Worm (Caenorhabditis elegans) whole organism, L2 larva: ENCODE results near the gene srw-118.

ENCODE experiments used
- C34F6.9 ChIP-seq: fragments of 150-350 bp; optimal IDR thresholded peaks from 2 replicates; lab custom pipeline; 2014; ENCODE audit warnings: missing biosample characterization, missing genetic modification characterization
- F13H6.1 ChIP-seq: sonication (generic microtip); optimal IDR thresholded peaks from 2 replicates; lab custom pipeline; 2016; ENCODE audit warnings: missing genetic modification characterization, missing compliant biosample characterization
- R02D3.7 ChIP-seq: fragments of 150-350 bp; optimal IDR thresholded peaks from 2 replicates; lab custom pipeline; 2014; ENCODE audit warnings: missing biosample characterization, missing genetic modification characterization
- Y55F3AM.14 ChIP-seq: fragments of 200-800 bp; sonication (Bioruptor generic); optimal IDR thresholded peaks from 2 replicates; lab custom pipeline; 2018; ENCODE audit warnings: mild to moderate bottlenecking, missing genetic modification characterization, missing compliant biosample characterization
- ZK546.5 ChIP-seq: sonication (generic microtip); optimal IDR thresholded peaks from 2 replicates; lab custom pipeline; 2017; ENCODE audit warnings: missing biosample characterization, missing genetic modification characterization
- alr-1 ChIP-seq: fragments of 150-350 bp; optimal IDR thresholded peaks from 2 replicates; lab custom pipeline; 2014; ENCODE audit warnings: missing biosample characterization, missing genetic modification characterization
- aly-2 ChIP-seq: fragments of 150-350 bp; optimal IDR thresholded peaks from 2 replicates; lab custom pipeline; 2014; ENCODE audit warnings: missing biosample characterization, missing genetic modification characterization
- ama-1 ChIP-seq: fragments of 150-350 bp; optimal IDR thresholded peaks from 2 replicates; lab custom pipeline; 2018; ENCODE audit warnings: inconsistent platforms
- blmp-1 ChIP-seq: sonication (generic microtip); optimal IDR thresholded peaks from 2 replicates; lab custom pipeline; 2017; ENCODE audit warnings: missing genetic modification characterization, mild to moderate bottlenecking, missing compliant biosample characterization, antibody characterized with exemption, moderate library complexity; ENCODE audit not compliant: insufficient read depth
- ceh-16 ChIP-seq: fragments of 150-350 bp; optimal IDR thresholded peaks from 2 replicates; lab custom pipeline; 2014; ENCODE audit warnings: missing biosample characterization, missing genetic modification characterization
- ceh-82 ChIP-seq: fragments of 150-350 bp; optimal IDR thresholded peaks from 2 replicates; lab custom pipeline; 2014; ENCODE audit warnings: missing biosample characterization, missing genetic modification characterization
- crh-2 ChIP-seq: sonication (generic microtip); optimal IDR thresholded peaks from 2 replicates; lab custom pipeline; 2017; ENCODE audit warnings: missing biosample characterization, missing genetic modification characterization
- elt-3 ChIP-seq: sonication (generic microtip); optimal IDR thresholded peaks from 2 replicates; lab custom pipeline; 2017; ENCODE audit warnings: missing biosample characterization, missing genetic modification characterization
- fos-1 ChIP-seq: fragments of 150-350 bp; optimal IDR thresholded peaks from 2 replicates; lab custom pipeline; 2014; ENCODE audit warnings: missing biosample characterization, missing genetic modification characterization
- gmeb-1 ChIP-seq: fragments of 150-350 bp; optimal IDR thresholded peaks from 2 replicates; lab custom pipeline; 2014; ENCODE audit warnings: missing biosample characterization, missing genetic modification characterization
- nhr-10 ChIP-seq: sonication (generic microtip); optimal IDR thresholded peaks from 2 replicates; lab custom pipeline; 2017; ENCODE audit warnings: missing biosample characterization, missing genetic modification characterization
- nhr-12 ChIP-seq: fragments of 150-350 bp; optimal IDR thresholded peaks from 2 replicates; lab custom pipeline; 2014; ENCODE audit warnings: missing biosample characterization, missing genetic modification characterization
- nhr-129 ChIP-seq: fragments of 150-350 bp; optimal IDR thresholded peaks from 2 replicates; lab custom pipeline; 2014; ENCODE audit warnings: missing biosample characterization, missing genetic modification characterization
- nhr-21 ChIP-seq: fragments of 150-350 bp; optimal IDR thresholded peaks from 2 replicates; lab custom pipeline; 2014; ENCODE audit warnings: missing biosample characterization, missing genetic modification characterization
- nhr-237 ChIP-seq: fragments of 150-350 bp; optimal IDR thresholded peaks from 2 replicates; lab custom pipeline; 2014; ENCODE audit warnings: missing biosample characterization, missing genetic modification characterization
- nhr-25 ChIP-seq: fragments of 150-350 bp; sonication (generic microtip); optimal IDR thresholded peaks from 3 replicates; lab custom pipeline; 2014; ENCODE audit warnings: missing biosample characterization, missing genetic modification characterization
- nhr-6 ChIP-seq: fragments of 150-350 bp; optimal IDR thresholded peaks from 2 replicates; lab custom pipeline; 2014; ENCODE audit warnings: missing biosample characterization, missing genetic modification characterization
- skn-1 ChIP-seq: sonication (generic microtip); optimal IDR thresholded peaks from 2 replicates; lab custom pipeline; 2017; ENCODE audit warnings: missing biosample characterization, missing genetic modification characterization
- unc-39 ChIP-seq: fragments of 150-350 bp; optimal IDR thresholded peaks from 2 replicates; lab custom pipeline; 2014; ENCODE audit warnings: missing biosample characterization, missing genetic modification characterization
- unc-62 ChIP-seq: fragments of 150-350 bp; optimal IDR thresholded peaks from 2 replicates; lab custom pipeline; 2014; ENCODE audit warnings: missing biosample characterization, missing genetic modification reagents, missing genetic modification characterization
- zag-1 ChIP-seq: fragments of 150-350 bp; optimal IDR thresholded peaks from 2 replicates; lab custom pipeline; 2014; ENCODE audit warnings: missing biosample characterization, missing genetic modification characterization
- ztf-1 ChIP-seq: fragments of 200-800 bp; sonication (Bioruptor generic); conservative IDR thresholded peaks from 2 replicates; pipeline ENCODE4 v1.3.6; 2022; ENCODE audit warnings: missing genetic modification characterization, missing compliant biosample characterization
- ztf-11 ChIP-seq: sonication (generic microtip); optimal IDR thresholded peaks from 2 replicates; lab custom pipeline; 2017; ENCODE audit warnings: missing biosample characterization, missing genetic modification characterization
- ztf-4 ChIP-seq: fragments of 150-350 bp; optimal IDR thresholded peaks from 2 replicates; lab custom pipeline; 2014; ENCODE audit warnings: missing biosample characterization, missing genetic modification characterization

Gene srw-118

DNA sequence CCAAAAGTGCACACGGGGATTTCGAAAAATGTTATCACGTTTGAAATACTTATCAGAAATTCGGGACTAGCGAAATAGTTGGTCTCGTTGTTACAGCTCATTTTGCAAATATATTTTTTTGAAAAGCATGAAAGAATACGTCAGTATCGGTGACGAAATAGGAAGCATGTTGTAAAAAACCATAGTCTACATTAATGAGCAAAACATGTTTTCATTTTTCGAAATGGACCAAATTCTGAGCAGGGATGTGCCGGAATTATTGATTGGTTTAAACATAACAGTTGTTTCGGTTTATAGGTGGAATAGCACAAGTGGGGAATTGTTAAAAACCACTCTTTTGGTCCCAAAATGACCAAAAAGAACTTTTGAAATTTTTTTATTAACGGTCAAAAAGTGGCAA, 45.8 kb downstream of the srw-118 start, which contains the start of gene srh-247:
Gene srh-247, minus strand, starts transcription at position 101 of the 400 bp plus-strand sequence.
- TF ChIP-seq skn-1 (tag; lab: Kevin White, UChicago), result no peak
- no peak for TF ChIP-seq nhr-129 (tag; lab: Kevin White, UChicago)
- TF ChIP-seq aly-2, result no peak
- no peak for TF ChIP-seq Y55F3AM.14 (GFP tag; lab: Kevin White, UChicago)
- no peak for TF ChIP-seq fos-1
- TF ChIP-seq C34F6.9 (tag; lab: Kevin White, UChicago), result no peak
- TF ChIP-seq nhr-12 (tag; lab: Kevin White, UChicago), result no peak
- TF ChIP-seq blmp-1 (tag; lab: Kevin White, UChicago), result no peak
- TF ChIP-seq elt-3 (tag; lab: Kevin White, UChicago), result no peak
- no peak for TF ChIP-seq nhr-6 (tag; lab: Kevin White, UChicago)
- TF ChIP-seq ama-1 (lab: Kevin White, UChicago), result no peak
- no peak for TF ChIP-seq ZK546.5 (tag; lab: Kevin White, UChicago)
- no peak for TF ChIP-seq nhr-21 (tag; lab: Kevin White, UChicago)
- no peak for TF ChIP-seq nhr-25 (tag; lab: Kevin White, UChicago)
- no peak for TF ChIP-seq alr-1
- TF ChIP-seq crh-2, result no peak
- no peak for TF ChIP-seq zag-1
- no peak for TF ChIP-seq ztf-1 (GFP tag; lab: Robert Waterston, UW)

DNA sequence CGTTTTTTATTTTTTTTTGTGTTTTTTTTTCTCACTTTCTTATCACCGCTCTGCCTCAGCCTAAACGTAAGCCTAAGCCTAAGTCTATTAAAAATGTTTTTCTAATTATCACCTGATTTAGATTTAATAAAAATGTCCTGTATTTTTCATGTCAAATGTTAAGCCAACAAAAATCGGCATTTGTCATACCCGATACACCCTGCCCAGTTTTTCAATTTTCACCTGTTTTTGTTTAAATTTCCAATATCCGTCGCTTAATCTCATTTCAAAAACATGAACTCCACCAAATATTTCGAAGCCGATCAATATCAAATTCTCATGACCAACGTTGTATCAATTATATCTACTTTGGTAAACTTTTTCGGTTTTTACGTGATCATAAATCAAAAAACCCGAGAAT, 48.6 kb downstream of the srw-118 start, which contains the start of gene C31B8.1:
Gene C31B8.1, plus strand, starts transcription at position 301 of the 400 bp plus-strand sequence.
- TF ChIP-seq Y55F3AM.14 (GFP tag; lab: Kevin White, UChicago), result no peak
- TF ChIP-seq R02D3.7 (tag; lab: Kevin White, UChicago), result no peak
- TF ChIP-seq gmeb-1 (tag; lab: Kevin White, UChicago), result no peak
- TF ChIP-seq nhr-129 (tag; lab: Kevin White, UChicago), result no peak
- no peak for TF ChIP-seq F13H6.1 (tag; lab: Kevin White, UChicago)
- no peak for TF ChIP-seq nhr-10
- no peak for TF ChIP-seq ama-1 (lab: Kevin White, UChicago)
- TF ChIP-seq zag-1, result no peak
- TF ChIP-seq ceh-16 (tag; lab: Kevin White, UChicago), result no peak
- TF ChIP-seq, all 48 proteins: peak for 0

DNA sequence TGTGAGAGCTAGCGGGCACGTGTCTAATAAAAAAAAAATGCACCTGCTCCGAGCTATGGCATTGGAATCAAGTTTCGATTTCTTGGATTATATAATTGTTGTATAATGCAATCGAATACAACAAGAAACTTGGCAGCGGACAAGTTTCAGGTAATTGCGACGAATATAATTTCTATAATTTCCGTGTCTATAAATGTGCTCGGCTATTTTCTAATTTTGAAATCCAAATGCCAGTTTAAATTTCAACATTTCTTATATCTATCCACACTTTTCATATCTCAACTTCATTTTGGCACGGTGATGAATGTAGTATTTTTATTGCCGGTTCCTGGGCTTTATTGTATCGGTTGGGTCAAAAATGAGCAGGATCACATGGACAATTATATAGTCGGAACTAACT, 50.1 kb downstream of the srw-118 start, which contains the start of gene C31B8.16:
Gene C31B8.16, plus strand, starts transcription at position 301 of the 400 bp plus-strand sequence.
- TF ChIP-seq ceh-82 (no peak), skn-1 (tag; lab: Kevin White, UChicago) (no peak), ztf-4 (tag; lab: Kevin White, UChicago) (no peak), nhr-10 (no peak), ztf-11 (no peak), unc-39 (tag; lab: Kevin White, UChicago) (no peak), nhr-237 (tag; lab: Kevin White, UChicago) (no peak), unc-62 (GFP tag; lab: Kevin White, UChicago) (no peak)
- TF ChIP-seq, all 48 proteins: peak for 0
